Worm (Caenorhabditis elegans): Measurements from ENCODE around the gene pycr-1.

Gene pycr-1

ce11 chrX:12162659-12163058 is 16.0 kb downstream of the pycr-1 start:
- TF ChIP-seq nhr-21 (tag; optimal IDR thresholded peaks at IDR 0.05) (no peak), mab-5 (tag; optimal IDR thresholded peaks at IDR 0.05) (no peak), lsy-2 (tag; optimal IDR thresholded peaks at IDR 0.05) (no peak), ztf-11 (tag; optimal IDR thresholded peaks at IDR 0.05) (no peak), ztf-1 (GFP tag; conservative IDR thresholded peaks at IDR 0.05) (no peak), R02D3.7 (tag; optimal IDR thresholded peaks at IDR 0.05) (no peak), aly-2 (tag; optimal IDR thresholded peaks at IDR 0.05) (no peak), elt-3 (tag; optimal IDR thresholded peaks at IDR 0.05) (no peak), sma-9 (GFP tag; optimal IDR thresholded peaks at IDR 0.05) (no peak), sma-9 (tag; optimal IDR thresholded peaks at IDR 0.05) (no peak), unc-55 (GFP tag; optimal IDR thresholded peaks at IDR 0.05) (no peak), F13H6.1 (tag; optimal IDR thresholded peaks at IDR 0.05) (no peak), nhr-10 (tag; optimal IDR thresholded peaks at IDR 0.05) (no peak), ztf-4 (tag; optimal IDR thresholded peaks at IDR 0.05) (no peak), nhr-77 (tag; optimal IDR thresholded peaks at IDR 0.05) (no peak)

ce11 chrX:12164047-12164446 is 17.4 kb downstream of the pycr-1 start:
- TF ChIP-seq sem-4 (tag; optimal IDR thresholded peaks at IDR 0.05) (peak; percentile 42), nhr-21 (tag; optimal IDR thresholded peaks at IDR 0.05) (no peak), nhr-25 (tag; optimal IDR thresholded peaks at IDR 0.05) (peak; percentile 47)

- TF ChIP-seq elt-1 (tag; optimal IDR thresholded peaks at IDR 0.05), result no peak
- no peak for TF ChIP-seq ztf-4 (tag; optimal IDR thresholded peaks at IDR 0.05)
- no peak for TF ChIP-seq blmp-1 (tag; optimal IDR thresholded peaks at IDR 0.05; ENCODE audit: insufficient read depth)
- no peak for TF ChIP-seq lsy-2 (tag; optimal IDR thresholded peaks at IDR 0.05)
- TF ChIP-seq aly-2 (tag; optimal IDR thresholded peaks at IDR 0.05), result no peak
- TF ChIP-seq F13H6.1 (tag; optimal IDR thresholded peaks at IDR 0.05), result no peak
- TF ChIP-seq Y55F3AM.14 (GFP tag; optimal IDR thresholded peaks at IDR 0.05), result no peak
- TF ChIP-seq C34F6.9 (tag; optimal IDR thresholded peaks at IDR 0.05), result no peak
- no peak for TF ChIP-seq crh-2 (tag; optimal IDR thresholded peaks at IDR 0.05)
- TF ChIP-seq nhr-11 (tag; optimal IDR thresholded peaks at IDR 0.05), result no peak
- TF ChIP-seq nhr-25 (tag; optimal IDR thresholded peaks at IDR 0.05), result no peak
- TF ChIP-seq unc-39 (tag; optimal IDR thresholded peaks at IDR 0.05), result no peak
- no peak for TF ChIP-seq ZK546.5 (tag; optimal IDR thresholded peaks at IDR 0.05)
- TF ChIP-seq egl-27 (tag; optimal IDR thresholded peaks at IDR 0.05), result no peak
- no peak for TF ChIP-seq nhr-129 (tag; optimal IDR thresholded peaks at IDR 0.05)
- TF ChIP-seq nhr-237 (tag; optimal IDR thresholded peaks at IDR 0.05), result no peak
- TF ChIP-seq mbf-1 (tag; optimal IDR thresholded peaks at IDR 0.05), result no peak
- TF ChIP-seq ceh-16 (tag; optimal IDR thresholded peaks at IDR 0.05), result no peak
- TF ChIP-seq nhr-77 (tag; optimal IDR thresholded peaks at IDR 0.05), result no peak
These were observed 18.3 kb downstream of the pycr-1 start for ce11 chrX:12164943-12165342.

- TF ChIP-seq nhr-129 (tag; optimal IDR thresholded peaks at IDR 0.05), result peak; percentile 70
- no peak for TF ChIP-seq nhr-77 (tag; optimal IDR thresholded peaks at IDR 0.05)
- TF ChIP-seq lsy-2 (tag; optimal IDR thresholded peaks at IDR 0.05), result peak in 1 of 2 experiments; percentile 15
- no peak for TF ChIP-seq egl-27 (tag; optimal IDR thresholded peaks at IDR 0.05)
These were observed 21.2 kb downstream of the pycr-1 start for ce11 chrX:12167632-12168377.

ce11 chrX:12168765-12169164 is 22.1 kb downstream of the pycr-1 start:
- TF ChIP-seq lin-13 (GFP tag; optimal IDR thresholded peaks at IDR 0.05) (no peak), ama-1 (optimal IDR thresholded peaks at IDR 0.05) (no peak), ztf-11 (tag; optimal IDR thresholded peaks at IDR 0.05) (no peak), sma-9 (GFP tag; optimal IDR thresholded peaks at IDR 0.05) (no peak), sma-9 (tag; optimal IDR thresholded peaks at IDR 0.05) (no peak), sem-4 (tag; optimal IDR thresholded peaks at IDR 0.05) (no peak), egl-27 (tag; optimal IDR thresholded peaks at IDR 0.05) (no peak), skn-1 (tag; optimal IDR thresholded peaks at IDR 0.05) (no peak)

ce11 chrX:12169390-12169789 is 22.8 kb downstream of the pycr-1 start:
- TF ChIP-seq skn-1 (tag; optimal IDR thresholded peaks at IDR 0.05) (no peak), nhr-11 (tag; optimal IDR thresholded peaks at IDR 0.05) (no peak), nhr-237 (tag; optimal IDR thresholded peaks at IDR 0.05) (no peak), sma-9 (GFP tag; optimal IDR thresholded peaks at IDR 0.05) (no peak), sma-9 (tag; optimal IDR thresholded peaks at IDR 0.05) (no peak), zag-1 (tag; optimal IDR thresholded peaks at IDR 0.05) (no peak), mab-5 (tag; optimal IDR thresholded peaks at IDR 0.05) (no peak), nhr-25 (tag; optimal IDR thresholded peaks at IDR 0.05) (no peak), gmeb-1 (tag; optimal IDR thresholded peaks at IDR 0.05) (no peak), alr-1 (tag; optimal IDR thresholded peaks at IDR 0.05) (no peak), aly-2 (tag; optimal IDR thresholded peaks at IDR 0.05) (no peak), nhr-23 (tag; optimal IDR thresholded peaks at IDR 0.05) (no peak)
